Fruit fly (Drosophila melanogaster): Measurements from ENCODE around the gene CG16713.
A peak's percentile ranks its signal among the peaks of the same experiment; 100 is the strongest.

CG16713 gene

dm6 chr2L:3655698-3656105, 39.5 kb downstream of the CG16713 start (continued):
- TF ChIP-seq grn (GFP tag; optimal IDR thresholded peaks at IDR 0.05) (peak; percentile 94), CG2116 (GFP tag; optimal IDR thresholded peaks at IDR 0.05) (peak; percentile 86), nerfin-2 (GFP tag; IDR thresholded peaks at IDR 0.05; ENCODE audit: partially characterized antibody) (no peak), repo (GFP tag; optimal IDR thresholded peaks at IDR 0.05) (peak; percentile 97), CG4820 (GFP tag; optimal IDR thresholded peaks at IDR 0.05) (peak; percentile 98), trem (tag; optimal IDR thresholded peaks at IDR 0.05) (peak; percentile 96), CG17359 (tag; optimal IDR thresholded peaks at IDR 0.05) (peak; percentile 99), pum (GFP tag; optimal IDR thresholded peaks at IDR 0.05) (peak; percentile 98), CG4707 (GFP tag; optimal IDR thresholded peaks at IDR 0.05) (peak; percentile 98), Dll (GFP tag; IDR thresholded peaks at IDR 0.05; ENCODE audit: partially characterized antibody) (no peak; the same call in 3 of the 4 replicates), gro (GFP tag; optimal IDR thresholded peaks at IDR 0.05) (peak; percentile 98), lab (GFP tag; optimal IDR thresholded peaks at IDR 0.05) (peak; percentile 99), cad (GFP tag; optimal IDR thresholded peaks at IDR 0.05) (no peak), dmrt11E (tag; optimal IDR thresholded peaks at IDR 0.05) (peak; percentile 97), fd96Cb (tag; optimal IDR thresholded peaks at IDR 0.05) (peak; percentile 98), CG15601 (tag; optimal IDR thresholded peaks at IDR 0.05) (peak; percentile 98), Jarid2 (GFP tag; optimal IDR thresholded peaks at IDR 0.05) (peak; percentile 88), hkb (optimal IDR thresholded peaks at IDR 0.05) (no peak), hkb (GFP tag; IDR thresholded peaks at IDR 0.05) (peak; percentile 99), CG7556 (GFP tag; optimal IDR thresholded peaks at IDR 0.05) (peak; percentile 98), CG12942 (GFP tag; optimal IDR thresholded peaks at IDR 0.05) (peak; percentile 96), CG6254 (GFP tag; optimal IDR thresholded peaks at IDR 0.05) (peak; percentile 96), Scr (GFP tag; IDR thresholded peaks at IDR 0.05; ENCODE audit: partially characterized antibody) (no peak), CG10209 (GFP tag; optimal IDR thresholded peaks at IDR 0.05) (peak; percentile 97), CG34376 (GFP tag; optimal IDR thresholded peaks at IDR 0.05) (peak; percentile 99), CG10959 (GFP tag; IDR thresholded peaks at IDR 0.05) (peak; percentile 97), CG12219 (GFP tag; optimal IDR thresholded peaks at IDR 0.05) (peak; percentile 99), CG6813 (GFP tag; optimal IDR thresholded peaks at IDR 0.05) (peak; percentile 98), CG9817 (tag; optimal IDR thresholded peaks at IDR 0.05) (peak; percentile 99), B-H1 (GFP tag; IDR thresholded peaks at IDR 0.05) (peak; percentile 97), CG4360 (GFP tag; IDR thresholded peaks at IDR 0.05) (peak; percentile 97), CG2875 (GFP tag; optimal IDR thresholded peaks at IDR 0.05) (peak; percentile 97), slbo (GFP tag; IDR thresholded peaks at IDR 0.05) (peak; percentile 98), al (GFP tag; IDR thresholded peaks at IDR 0.05) (peak; percentile 96), Max (GFP tag; optimal IDR thresholded peaks at IDR 0.05) (peak; percentile 96), CG7745 (tag; optimal IDR thresholded peaks at IDR 0.05) (peak; percentile 89), CG11398 (GFP tag; optimal IDR thresholded peaks at IDR 0.05) (peak; percentile 97), ranshi (GFP tag; IDR thresholded peaks at IDR 0.05) (peak; percentile 98), TFAM (GFP tag; optimal IDR thresholded peaks at IDR 0.05) (peak; percentile 91), Dfd (GFP tag; optimal IDR thresholded peaks at IDR 0.05) (no peak), Bdp1 (GFP tag; optimal IDR thresholded peaks at IDR 0.05) (peak; percentile 91), danr (GFP tag; IDR thresholded peaks at IDR 0.05) (peak; percentile 95), NFAT (GFP tag; IDR thresholded peaks at IDR 0.05) (peak; percentile 98), Fer1 (GFP tag; optimal IDR thresholded peaks at IDR 0.05) (peak; percentile 99), CG13123 (GFP tag; optimal IDR thresholded peaks at IDR 0.05) (peak; percentile 94), ERR (GFP tag; optimal IDR thresholded peaks at IDR 0.05) (peak; percentile 97), CG2889 (GFP tag; IDR thresholded peaks at IDR 0.05) (peak; percentile 95), ab (GFP tag; optimal IDR thresholded peaks at IDR 0.05) (peak; percentile 94), CG18476 (GFP tag; optimal IDR thresholded peaks at IDR 0.05) (peak; percentile 95), nerfin-1 (tag; optimal IDR thresholded peaks at IDR 0.05) (peak; percentile 98), ash1 (GFP tag; optimal IDR thresholded peaks at IDR 0.05) (peak; percentile 93)
